Worm (Caenorhabditis elegans): Measurements from ENCODE around the gene skr-19.

DNA sequence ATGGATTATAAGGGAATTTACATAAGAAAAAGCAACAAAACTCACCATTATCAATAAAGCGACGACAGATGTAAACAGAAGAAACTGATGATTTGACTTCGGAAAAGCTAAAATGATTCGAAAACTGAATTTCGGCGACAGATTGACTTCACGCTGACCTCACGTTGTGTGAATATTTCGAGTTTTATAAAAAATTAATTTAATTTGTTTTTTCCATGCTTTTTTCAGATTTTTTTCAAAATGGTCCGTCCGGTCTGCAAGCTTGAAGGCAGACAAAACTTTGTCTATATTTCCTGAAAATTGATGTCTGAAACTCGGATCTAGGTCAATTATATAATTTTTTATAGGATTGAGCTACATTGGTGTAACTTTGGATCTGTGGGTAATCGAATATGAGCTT is 17.7 kb upstream of the skr-19 start, which contains the start of gene K08H2.5:
- TF ChIP-seq alr-1 (tag; optimal IDR thresholded peaks at IDR 0.05) (no peak), fos-1 (tag; optimal IDR thresholded peaks at IDR 0.05) (no peak), ZK546.5 (tag; optimal IDR thresholded peaks at IDR 0.05) (no peak), mdl-1 (tag; optimal IDR thresholded peaks at IDR 0.05) (no peak), nhr-11 (tag; optimal IDR thresholded peaks at IDR 0.05) (no peak), R02D3.7 (tag; optimal IDR thresholded peaks at IDR 0.05) (no peak), sma-9 (GFP tag; optimal IDR thresholded peaks at IDR 0.05) (no peak), sma-9 (tag; optimal IDR thresholded peaks at IDR 0.05) (no peak), ceh-16 (tag; optimal IDR thresholded peaks at IDR 0.05) (no peak), skn-1 (tag; optimal IDR thresholded peaks at IDR 0.05) (no peak)
